Worm (Caenorhabditis elegans): ENCODE results near the gene F09C12.8.

The F09C12.8 gene

DNA sequence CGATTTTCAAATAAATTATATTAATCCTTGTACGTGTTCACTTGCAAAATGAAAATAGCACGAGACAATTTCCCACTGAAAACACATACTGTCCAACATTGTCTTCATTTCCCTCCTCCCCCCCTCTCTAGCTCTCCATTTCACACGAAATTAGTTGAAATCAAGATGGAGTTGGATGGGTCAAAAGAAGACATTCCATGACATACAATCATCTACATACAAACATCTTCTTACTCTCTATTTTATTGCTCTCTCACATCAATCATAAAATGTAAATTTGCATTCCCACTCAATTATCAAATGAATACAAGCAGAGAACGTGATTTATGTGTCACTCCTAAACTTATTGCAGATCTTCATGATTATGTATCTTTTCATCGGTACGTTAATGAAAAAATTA, 3.6 kb downstream of the F09C12.8 start, which contains the start of gene srsy-1:
Gene srsy-1, plus strand, starts transcription at position 301 of the 400 bp plus-strand sequence.
- TF ChIP-seq nhr-43 (tag; optimal IDR thresholded peaks at IDR 0.05; ENCODE audit: poor library complexity, severe bottlenecking), result no peak
- no peak for TF ChIP-seq ztf-11 (tag; optimal IDR thresholded peaks at IDR 0.05)
- TF ChIP-seq nhr-23 (tag; optimal IDR thresholded peaks at IDR 0.05), result no peak
- TF ChIP-seq nfya-1 (tag; optimal IDR thresholded peaks at IDR 0.05; ENCODE audit: insufficient read depth), result no peak
- TF ChIP-seq skn-1 (tag; optimal IDR thresholded peaks at IDR 0.05), result no peak
- no peak for TF ChIP-seq egl-27 (tag; optimal IDR thresholded peaks at IDR 0.05)
- TF ChIP-seq elt-2 (tag; optimal IDR thresholded peaks at IDR 0.05), result no peak
- TF ChIP-seq mdl-1 (tag; optimal IDR thresholded peaks at IDR 0.05), result no peak
- no peak for TF ChIP-seq eor-1 (tag; optimal IDR thresholded peaks at IDR 0.05)
- TF ChIP-seq aly-2 (tag; optimal IDR thresholded peaks at IDR 0.05), result no peak
- TF ChIP-seq nhr-77 (tag; optimal IDR thresholded peaks at IDR 0.05), result no peak
- no peak for TF ChIP-seq mml-1 (tag; optimal IDR thresholded peaks at IDR 0.05)
- TF ChIP-seq fkh-10 (GFP tag; optimal IDR thresholded peaks at IDR 0.05), result no peak
- TF ChIP-seq nhr-25 (tag; optimal IDR thresholded peaks at IDR 0.05), result no peak
- TF ChIP-seq pha-4 (tag; optimal IDR thresholded peaks at IDR 0.05), result no peak
- TF ChIP-seq lsy-12 (tag; optimal IDR thresholded peaks at IDR 0.05), result no peak
- no peak for TF ChIP-seq unc-39 (tag; optimal IDR thresholded peaks at IDR 0.05)
- TF ChIP-seq hmg-11 (tag; optimal IDR thresholded peaks at IDR 0.05), result no peak

DNA sequence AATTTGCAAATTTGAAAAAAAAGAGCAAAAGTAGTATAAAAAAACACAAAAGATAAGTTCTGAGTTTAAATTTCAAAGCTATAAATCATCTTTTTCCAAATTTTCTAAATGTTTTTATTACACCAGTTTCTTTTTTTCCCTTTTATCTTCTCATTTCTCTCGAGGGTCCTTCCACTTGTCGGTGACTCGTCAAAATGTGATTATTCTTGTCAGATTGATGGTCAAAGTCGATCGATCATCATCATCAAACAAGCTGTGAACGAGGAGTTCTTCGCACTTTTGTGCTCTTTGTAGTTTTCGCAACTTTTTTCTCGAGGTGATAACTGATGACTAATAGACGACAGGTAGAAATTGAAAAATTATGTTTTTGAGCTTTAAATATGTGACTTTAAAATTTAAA, 8.4 kb downstream of the F09C12.8 start:
- TF ChIP-seq fkh-10 (GFP tag; optimal IDR thresholded peaks at IDR 0.05) (no peak), daf-12 (tag; optimal IDR thresholded peaks at IDR 0.05) (no peak), zag-1 (tag; optimal IDR thresholded peaks at IDR 0.05) (no peak), unc-62 (GFP tag; optimal IDR thresholded peaks at IDR 0.05) (peak; percentile 72), ceh-16 (tag; optimal IDR thresholded peaks at IDR 0.05) (no peak)

ce11 chrII:5130081-5130480, 17.9 kb downstream of the F09C12.8 start, which contains the start of gene lgc-56:
lgc-56 (plus strand) TSS chrII:5130381.
- no peak for TF ChIP-seq daf-12 (tag; optimal IDR thresholded peaks at IDR 0.05)
- TF ChIP-seq ztf-4 (tag; optimal IDR thresholded peaks at IDR 0.05), result no peak
- TF ChIP-seq ceh-9 (tag; optimal IDR thresholded peaks at IDR 0.05), result no peak
- no peak for TF ChIP-seq mdl-1 (tag; optimal IDR thresholded peaks at IDR 0.05)
- TF ChIP-seq egl-27 (tag; optimal IDR thresholded peaks at IDR 0.05), result no peak
- TF ChIP-seq lsy-12 (tag; optimal IDR thresholded peaks at IDR 0.05), result no peak
- no peak for TF ChIP-seq hmg-11 (tag; optimal IDR thresholded peaks at IDR 0.05)

DNA sequence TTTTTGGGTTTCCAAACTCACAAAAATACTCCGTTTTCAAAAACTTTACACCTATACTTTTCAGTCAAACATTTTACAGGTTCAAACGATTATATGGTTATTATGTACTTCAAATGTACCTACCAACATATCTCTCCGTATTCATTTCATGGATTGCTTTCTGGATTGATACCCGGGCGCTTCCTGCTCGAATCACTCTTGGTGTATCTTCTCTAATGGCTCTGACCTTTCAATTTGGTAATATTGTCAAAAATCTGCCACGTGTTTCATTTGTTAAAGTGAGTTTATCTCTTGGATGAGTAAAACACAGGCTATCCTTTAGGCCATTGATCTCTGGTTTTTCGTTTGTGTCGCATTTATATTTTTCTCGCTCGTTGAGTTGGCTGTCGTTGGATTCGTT, 19.6 kb downstream of the F09C12.8 start:
- no peak for TF ChIP-seq elt-3 (tag; optimal IDR thresholded peaks at IDR 0.05)
- no peak for TF ChIP-seq ama-1 (optimal IDR thresholded peaks at IDR 0.05)
- no peak for TF ChIP-seq fkh-10 (GFP tag; optimal IDR thresholded peaks at IDR 0.05)
- no peak for TF ChIP-seq jun-1 (tag; optimal IDR thresholded peaks at IDR 0.05)
- no peak for TF ChIP-seq lsy-12 (tag; optimal IDR thresholded peaks at IDR 0.05)
- TF ChIP-seq nhr-76 (tag; optimal IDR thresholded peaks at IDR 0.05), result no peak
- TF ChIP-seq nhr-67 (tag; optimal IDR thresholded peaks at IDR 0.05), result no peak
- TF ChIP-seq ceh-82 (tag; optimal IDR thresholded peaks at IDR 0.05), result no peak
- no peak for TF ChIP-seq nhr-23 (tag; optimal IDR thresholded peaks at IDR 0.05)
- no peak for TF ChIP-seq nhr-11 (tag; optimal IDR thresholded peaks at IDR 0.05)
- no peak for TF ChIP-seq hmg-11 (tag; optimal IDR thresholded peaks at IDR 0.05)
- TF ChIP-seq sea-2 (GFP tag; optimal IDR thresholded peaks at IDR 0.05), result no peak
- no peak for TF ChIP-seq ztf-4 (tag; optimal IDR thresholded peaks at IDR 0.05)
- TF ChIP-seq fkh-2 (tag; optimal IDR thresholded peaks at IDR 0.05), result no peak

DNA sequence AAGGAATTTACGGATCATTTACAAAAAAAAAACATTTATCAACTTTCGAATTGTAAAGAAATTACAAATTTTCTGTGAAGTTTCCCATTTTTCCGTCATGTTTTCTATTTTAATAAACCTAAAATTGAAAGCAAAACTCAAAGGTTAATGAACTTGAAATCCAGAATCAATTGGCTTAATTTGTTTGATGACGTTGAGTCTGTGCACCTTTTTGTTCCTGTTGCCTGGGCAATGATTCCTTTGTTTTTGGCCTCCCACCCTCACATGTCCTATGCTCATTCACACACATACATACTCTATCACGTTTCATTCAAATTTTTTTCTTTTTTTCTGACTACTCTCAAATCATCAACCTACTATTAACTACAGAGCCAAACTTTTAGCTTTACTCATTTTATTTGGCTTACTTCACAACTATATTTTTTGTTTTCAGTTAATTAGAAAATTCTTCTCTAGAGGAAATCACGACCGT, 24.1 kb downstream of the F09C12.8 start, which contains the start of gene F58A6.2:
Gene F58A6.2, plus strand, starts transcription at position 422 of the 472 bp plus-strand sequence.
- TF ChIP-seq ceh-9 (tag; optimal IDR thresholded peaks at IDR 0.05) (no peak), nfya-1 (tag; optimal IDR thresholded peaks at IDR 0.05; ENCODE audit: insufficient read depth) (no peak), ztf-11 (tag; optimal IDR thresholded peaks at IDR 0.05) (no peak), unc-62 (GFP tag; optimal IDR thresholded peaks at IDR 0.05) (no peak), fkh-2 (tag; optimal IDR thresholded peaks at IDR 0.05) (no peak), nhr-12 (tag; optimal IDR thresholded peaks at IDR 0.05) (no peak), sea-2 (GFP tag; optimal IDR thresholded peaks at IDR 0.05) (no peak), nhr-11 (tag; optimal IDR thresholded peaks at IDR 0.05) (no peak), aly-2 (tag; optimal IDR thresholded peaks at IDR 0.05) (no peak), hmg-11 (tag; optimal IDR thresholded peaks at IDR 0.05) (no peak), jun-1 (tag; optimal IDR thresholded peaks at IDR 0.05) (no peak), nhr-43 (tag; optimal IDR thresholded peaks at IDR 0.05; ENCODE audit: poor library complexity, severe bottlenecking) (no peak), egl-5 (tag; optimal IDR thresholded peaks at IDR 0.05) (no peak)

Measured in whole organism, L3 larva.